Fruit fly (Drosophila melanogaster): ENCODE data around the gene Btk.

Gene Btk

DNA sequence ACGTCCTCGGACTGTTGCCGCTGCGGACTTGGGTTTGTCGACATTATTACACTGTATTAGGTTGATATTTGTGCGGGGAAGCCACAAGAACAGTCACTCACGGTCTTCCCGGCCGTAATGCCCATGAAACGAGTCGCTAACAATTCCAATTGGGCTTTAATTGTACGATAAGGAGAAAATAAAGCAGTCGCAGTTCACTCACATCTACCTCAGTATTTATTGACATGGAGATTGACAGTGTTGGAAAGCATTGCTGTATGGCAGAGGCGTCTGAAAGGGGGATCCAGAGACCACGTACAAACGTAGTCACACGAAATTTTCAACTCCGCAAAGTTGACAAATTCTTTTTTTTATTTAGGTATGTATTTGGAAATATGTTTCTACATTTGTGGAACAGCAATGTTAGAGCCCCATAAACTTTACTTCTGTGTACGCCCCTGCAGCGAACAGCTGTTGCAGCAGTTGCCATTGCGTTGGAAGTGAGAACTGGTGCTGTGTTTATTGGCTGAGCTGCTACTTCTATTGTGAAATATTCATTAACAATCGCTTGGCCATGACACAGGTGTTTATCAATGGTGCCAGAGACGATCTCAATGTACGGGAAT lies 88.1 kb downstream of the Btk start, which contains the start of the genes CG8372 and CG8360 (continued):
- TF ChIP-seq Optix (GFP tag; IDR thresholded peaks at IDR 0.05) (peak; percentile 99), Sry-δ (GFP tag; optimal IDR thresholded peaks at IDR 0.05) (peak; percentile 85), Scr (GFP tag; IDR thresholded peaks at IDR 0.05; ENCODE audit: partially characterized antibody) (peak; percentile 49), Mad (GFP tag; optimal IDR thresholded peaks at IDR 0.05) (peak; percentile 99), CG3847 (GFP tag; IDR thresholded peaks at IDR 0.05) (peak; percentile 99), dysf (GFP tag; IDR thresholded peaks at IDR 0.05) (peak; percentile 99), CG5245 (GFP tag; optimal IDR thresholded peaks at IDR 0.05) (peak; percentile 99), wek (GFP tag; optimal IDR thresholded peaks at IDR 0.05) (peak; percentile 91), eyg (GFP tag; optimal IDR thresholded peaks at IDR 0.05) (peak; percentile 99), aop (GFP tag; IDR thresholded peaks at IDR 0.05) (peak; percentile 95), gro (GFP tag; optimal IDR thresholded peaks at IDR 0.05) (peak; percentile 99), CG9932 (GFP tag; IDR thresholded peaks at IDR 0.05) (peak; percentile 99), CG10543 (GFP tag; optimal IDR thresholded peaks at IDR 0.05) (peak; percentile 98), shn (GFP tag; optimal IDR thresholded peaks at IDR 0.05) (peak; percentile 99), hth (optimal IDR thresholded peaks at IDR 0.05) (no peak), gcm (GFP tag; optimal IDR thresholded peaks at IDR 0.05) (peak; percentile 98), CG12769 (tag; optimal IDR thresholded peaks at IDR 0.05) (peak; percentile 98), CG6254 (GFP tag; optimal IDR thresholded peaks at IDR 0.05) (peak; percentile 96), Blimp-1 (GFP tag; optimal IDR thresholded peaks at IDR 0.05) (peak; percentile 97), kay (GFP tag; optimal IDR thresholded peaks at IDR 0.05) (peak; percentile 97), tll (GFP tag; optimal IDR thresholded peaks at IDR 0.05) (peak in 1 of 2 experiments; percentile 72), Meics (GFP tag; optimal IDR thresholded peaks at IDR 0.05) (peak; percentile 98), CG2116 (GFP tag; optimal IDR thresholded peaks at IDR 0.05) (peak; percentile 91), Hr51 (GFP tag; optimal IDR thresholded peaks at IDR 0.05) (peak; percentile 99), CG8924 (tag; optimal IDR thresholded peaks at IDR 0.05) (peak; percentile 98), NC2β (GFP tag; optimal IDR thresholded peaks at IDR 0.05) (peak; percentile 98), tx (GFP tag; optimal IDR thresholded peaks at IDR 0.05) (peak; percentile 99), Lhr (GFP tag; optimal IDR thresholded peaks at IDR 0.05) (peak; percentile 92), CG10274 (GFP tag; optimal IDR thresholded peaks at IDR 0.05) (peak; percentile 94), CG10959 (GFP tag; IDR thresholded peaks at IDR 0.05) (peak; percentile 97), CG13894 (tag; optimal IDR thresholded peaks at IDR 0.05) (peak; percentile 96), Hr39 (optimal IDR thresholded peaks at IDR 0.05) (no peak), CG1602 (GFP tag; optimal IDR thresholded peaks at IDR 0.05) (peak; percentile 99), CG10366 (GFP tag; IDR thresholded peaks at IDR 0.05) (peak; percentile 99), kni (GFP tag; optimal IDR thresholded peaks at IDR 0.05) (peak; percentile 90), fd102C (GFP tag; optimal IDR thresholded peaks at IDR 0.05) (peak; percentile 90), dati (GFP tag; IDR thresholded peaks at IDR 0.05) (peak; percentile 99), Jarid2 (GFP tag; optimal IDR thresholded peaks at IDR 0.05) (peak; percentile 92), CG34224 (GFP tag; IDR thresholded peaks at IDR 0.05; ENCODE audit: partially characterized antibody) (peak; percentile 42; the same call in 2 of the 3 replicates), CG15479 (GFP tag; optimal IDR thresholded peaks at IDR 0.05) (peak; percentile 68), yki (optimal IDR thresholded peaks at IDR 0.05) (no peak), p53 (GFP tag; optimal IDR thresholded peaks at IDR 0.05) (peak; percentile 98), Atf3 (GFP tag; optimal IDR thresholded peaks at IDR 0.05) (peak; percentile 99), Opbp (GFP tag; IDR thresholded peaks at IDR 0.05; ENCODE audit: partially characterized antibody) (no peak; the same call in 2 of the 3 replicates), sug (tag; optimal IDR thresholded peaks at IDR 0.05) (peak; percentile 97), Hmx (GFP tag; optimal IDR thresholded peaks at IDR 0.05) (peak; percentile 97), Kr (GFP tag; optimal IDR thresholded peaks at IDR 0.05) (peak; percentile 18), ham (GFP tag; IDR thresholded peaks at IDR 0.05) (peak; percentile 93), CG11456 (GFP tag; IDR thresholded peaks at IDR 0.05) (peak; percentile 99), CG15601 (tag; optimal IDR thresholded peaks at IDR 0.05) (peak; percentile 97)

All from whole organism, embryonic.